Fruit fly (Drosophila melanogaster): ENCODE data around the gene CG32269.

CG32269 gene

dm6 chr3L:3247130-3248065, 38.6 kb upstream of the CG32269 start, which contains the start of gene CG43389:
CG43389 (plus strand) TSS chr3L:3248015.
- peak; percentile 97 for TF ChIP-seq sage (GFP tag; optimal IDR thresholded peaks at IDR 0.05)
- peak; percentile 75 for TF ChIP-seq CG9705 (GFP tag; optimal IDR thresholded peaks at IDR 0.05)
- TF ChIP-seq Dif (GFP tag; optimal IDR thresholded peaks at IDR 0.05; ENCODE audit: partially characterized antibody): peak; percentile 38
- peak; percentile 52 for TF ChIP-seq jim (GFP tag; optimal IDR thresholded peaks at IDR 0.05)
- TF ChIP-seq pan (optimal IDR thresholded peaks at IDR 0.05): no peak
- TF ChIP-seq Hr83 (GFP tag; optimal IDR thresholded peaks at IDR 0.05; ENCODE audit: poor library complexity, severe bottlenecking): no peak
- TF ChIP-seq Rel (GFP tag; optimal IDR thresholded peaks at IDR 0.05): peak; percentile 98
- peak; percentile 78 for TF ChIP-seq Rel (tag; optimal IDR thresholded peaks at IDR 0.05)
- peak; percentile 97 for TF ChIP-seq GATAd (GFP tag; optimal IDR thresholded peaks at IDR 0.05)
- TF ChIP-seq dsf (GFP tag; optimal IDR thresholded peaks at IDR 0.05; ENCODE audit: borderline replicate concordance): peak; percentile 96
- TF ChIP-seq Abd-B (GFP tag; optimal IDR thresholded peaks at IDR 0.05): no peak
- TF ChIP-seq N (GFP tag; optimal IDR thresholded peaks at IDR 0.05): no peak
- no peak for TF ChIP-seq dl (GFP tag; optimal IDR thresholded peaks at IDR 0.05; ENCODE audit: insufficient read depth in 1 of 2, partially characterized antibody in 2 of 2)
- peak; percentile 98 for TF ChIP-seq brk (GFP tag; optimal IDR thresholded peaks at IDR 0.05)
- no peak for TF ChIP-seq sv (GFP tag; optimal IDR thresholded peaks at IDR 0.05)
- TF ChIP-seq fru (GFP tag; optimal IDR thresholded peaks at IDR 0.05): peak; percentile 97
- TF ChIP-seq usp (GFP tag; optimal IDR thresholded peaks at IDR 0.05): no peak
- peak; percentile 94 for TF ChIP-seq CrebA (GFP tag; optimal IDR thresholded peaks at IDR 0.05; ENCODE audit: borderline replicate concordance)
- peak; percentile 91 for TF ChIP-seq woc (GFP tag; optimal IDR thresholded peaks at IDR 0.05)
- peak; percentile 89 for TF ChIP-seq Mio (GFP tag; optimal IDR thresholded peaks at IDR 0.05)
- peak; percentile 99 for TF ChIP-seq Hnf4 (GFP tag; optimal IDR thresholded peaks at IDR 0.05)
- TF ChIP-seq OdsH (GFP tag; optimal IDR thresholded peaks at IDR 0.05): peak; percentile 99
- peak; percentile 100 for TF ChIP-seq rgr (GFP tag; optimal IDR thresholded peaks at IDR 0.05)
- peak; percentile 99 for TF ChIP-seq HLH106 (tag; optimal IDR thresholded peaks at IDR 0.05)
- peak; percentile 80 for TF ChIP-seq Dfd (GFP tag; optimal IDR thresholded peaks at IDR 0.05)
- TF ChIP-seq psq (GFP tag; optimal IDR thresholded peaks at IDR 0.05): peak; percentile 99
- TF ChIP-seq Vsx2 (GFP tag; optimal IDR thresholded peaks at IDR 0.05; ENCODE audit: partially characterized antibody): no peak
- TF ChIP-seq ey (GFP tag; optimal IDR thresholded peaks at IDR 0.05): peak; percentile 99
- TF ChIP-seq Jra (GFP tag; optimal IDR thresholded peaks at IDR 0.05): peak; percentile 97
- no peak for TF ChIP-seq Myc (optimal IDR thresholded peaks at IDR 0.05)
- peak; percentile 96 for TF ChIP-seq CG32264 (GFP tag; optimal IDR thresholded peaks at IDR 0.05)
- peak; percentile 97 for TF ChIP-seq tai (GFP tag; optimal IDR thresholded peaks at IDR 0.05)
- TF ChIP-seq h (GFP tag; optimal IDR thresholded peaks at IDR 0.05): peak; percentile 99
- TF ChIP-seq Sp1 (GFP tag; optimal IDR thresholded peaks at IDR 0.05): peak; percentile 100
- no peak for TF ChIP-seq Hr78 (GFP tag; optimal IDR thresholded peaks at IDR 0.05)
- peak; percentile 99 for TF ChIP-seq br (GFP tag; optimal IDR thresholded peaks at IDR 0.05)
- peak; percentile 87 to 99 for TF ChIP-seq foxo (GFP tag; optimal IDR thresholded peaks at IDR 0.05)
- no peak for TF ChIP-seq lola (GFP tag; optimal IDR thresholded peaks at IDR 0.05)
- TF ChIP-seq dmrt93B (GFP tag; optimal IDR thresholded peaks at IDR 0.05): peak; percentile 98

- peak; percentile 80 for TF ChIP-seq tai (GFP tag; optimal IDR thresholded peaks at IDR 0.05)
- peak; percentile 89 for TF ChIP-seq Jra (GFP tag; optimal IDR thresholded peaks at IDR 0.05)
- TF ChIP-seq sage (GFP tag; optimal IDR thresholded peaks at IDR 0.05): peak; percentile 97
- TF ChIP-seq rgr (GFP tag; optimal IDR thresholded peaks at IDR 0.05): peak; percentile 88
- TF ChIP-seq GATAd (GFP tag; optimal IDR thresholded peaks at IDR 0.05): peak; percentile 25
- no peak for TF ChIP-seq Vsx2 (GFP tag; optimal IDR thresholded peaks at IDR 0.05; ENCODE audit: partially characterized antibody)
- TF ChIP-seq Abd-B (GFP tag; optimal IDR thresholded peaks at IDR 0.05): no peak
- TF ChIP-seq dl (GFP tag; optimal IDR thresholded peaks at IDR 0.05; ENCODE audit: insufficient read depth in 1 of 2, partially characterized antibody in 2 of 2): peak; percentile 32 to 59
- TF ChIP-seq brk (GFP tag; optimal IDR thresholded peaks at IDR 0.05): peak; percentile 89
- TF ChIP-seq CG9705 (GFP tag; optimal IDR thresholded peaks at IDR 0.05): peak; percentile 69
- TF ChIP-seq lola (GFP tag; optimal IDR thresholded peaks at IDR 0.05): no peak
- TF ChIP-seq Dfd (GFP tag; optimal IDR thresholded peaks at IDR 0.05): no peak
- peak; percentile 100 for TF ChIP-seq Rel (GFP tag; optimal IDR thresholded peaks at IDR 0.05)
- TF ChIP-seq Rel (tag; optimal IDR thresholded peaks at IDR 0.05): peak; percentile 91
- TF ChIP-seq usp (GFP tag; optimal IDR thresholded peaks at IDR 0.05): no peak
- TF ChIP-seq Hnf4 (GFP tag; optimal IDR thresholded peaks at IDR 0.05): peak; percentile 58
- TF ChIP-seq fru (GFP tag; optimal IDR thresholded peaks at IDR 0.05): peak; percentile 96
- no peak for TF ChIP-seq pan (optimal IDR thresholded peaks at IDR 0.05)
- peak; percentile 73 for TF ChIP-seq dmrt93B (GFP tag; optimal IDR thresholded peaks at IDR 0.05)
- TF ChIP-seq foxo (GFP tag; optimal IDR thresholded peaks at IDR 0.05): peak; percentile 74 to 95
- TF ChIP-seq HLH106 (tag; optimal IDR thresholded peaks at IDR 0.05): peak; percentile 90
- TF ChIP-seq Myc (optimal IDR thresholded peaks at IDR 0.05): no peak
- peak; percentile 86 for TF ChIP-seq woc (GFP tag; optimal IDR thresholded peaks at IDR 0.05)
- peak; percentile 61 for TF ChIP-seq Dif (GFP tag; optimal IDR thresholded peaks at IDR 0.05; ENCODE audit: partially characterized antibody)
- peak; percentile 87 for TF ChIP-seq psq (GFP tag; optimal IDR thresholded peaks at IDR 0.05)
- TF ChIP-seq OdsH (GFP tag; optimal IDR thresholded peaks at IDR 0.05): peak; percentile 85
- TF ChIP-seq Hr83 (GFP tag; optimal IDR thresholded peaks at IDR 0.05; ENCODE audit: poor library complexity, severe bottlenecking): peak; percentile 63
- peak; percentile 96 for TF ChIP-seq ey (GFP tag; optimal IDR thresholded peaks at IDR 0.05)
- TF ChIP-seq Mio (GFP tag; optimal IDR thresholded peaks at IDR 0.05): no peak
- peak; percentile 89 for TF ChIP-seq h (GFP tag; optimal IDR thresholded peaks at IDR 0.05)
- no peak for TF ChIP-seq Hr78 (GFP tag; optimal IDR thresholded peaks at IDR 0.05)
- TF ChIP-seq N (GFP tag; optimal IDR thresholded peaks at IDR 0.05): no peak
- peak; percentile 90 for TF ChIP-seq br (GFP tag; optimal IDR thresholded peaks at IDR 0.05)
- peak; percentile 82 for TF ChIP-seq CG32264 (GFP tag; optimal IDR thresholded peaks at IDR 0.05)
- TF ChIP-seq sv (GFP tag; optimal IDR thresholded peaks at IDR 0.05): no peak
Observed at dm6 chr3L:3246378-3247129, 37.8 kb upstream of the CG32269 start.
